Worm (Caenorhabditis elegans) whole organism, L3 larva: ENCODE measurements around the gene Y51H4A.13.

Experiments used
- R02D3.7 ChIP-seq: fragments of 150-350 bp; optimal IDR thresholded peaks from 2 replicates; lab custom pipeline; 2014; ENCODE audit warnings: missing biosample characterization, missing genetic modification characterization
- aly-2 ChIP-seq: fragments of 150-350 bp; optimal IDR thresholded peaks from 2 replicates; lab custom pipeline; 2014; ENCODE audit warnings: missing biosample characterization, missing genetic modification characterization
- ama-1 ChIP-seq: fragments of 150-350 bp; optimal IDR thresholded peaks from 2 replicates; lab custom pipeline; 2018
- ceh-16 ChIP-seq: sonication (generic microtip); optimal IDR thresholded peaks from 2 replicates; lab custom pipeline; 2017; ENCODE audit warnings: missing biosample characterization, missing genetic modification characterization
- ceh-28 ChIP-seq: fragments of 150-350 bp; optimal IDR thresholded peaks from 2 replicates; lab custom pipeline; 2014; ENCODE audit warnings: missing biosample characterization, missing genetic modification reagents, missing genetic modification characterization
- ceh-82 ChIP-seq: fragments of 150-350 bp; optimal IDR thresholded peaks from 2 replicates; lab custom pipeline; 2014; ENCODE audit warnings: missing biosample characterization, missing genetic modification characterization
- egl-27 ChIP-seq: sonication (generic microtip); optimal IDR thresholded peaks from 4 replicates; lab custom pipeline; 2017; ENCODE audit warnings: missing biosample characterization, missing genetic modification reagents, missing genetic modification characterization
- egl-5 ChIP-seq: fragments of 150-350 bp; optimal IDR thresholded peaks from 2 replicates; lab custom pipeline; 2017; ENCODE audit warnings: missing biosample characterization, missing genetic modification reagents, missing genetic modification characterization, inconsistent platforms
- elt-1 ChIP-seq: fragments of 150-350 bp; optimal IDR thresholded peaks from 2 replicates; lab custom pipeline; 2014; ENCODE audit warnings: missing biosample characterization, missing genetic modification characterization
- elt-2 ChIP-seq: sonication (generic microtip); optimal IDR thresholded peaks from 2 replicates; lab custom pipeline; 2016; ENCODE audit warnings: missing genetic modification reagents, mild to moderate bottlenecking, missing genetic modification characterization, missing compliant biosample characterization
- elt-3 ChIP-seq, 3 experiments: fragments of 150-350 bp in 1 of 3; sonication (generic microtip) in 2 of 3; optimal IDR thresholded peaks; 2 replicates in 2 of 3; 4 replicates in 1 of 3; lab custom pipeline; 2014 to 2017; ENCODE audit warnings: missing biosample characterization in 3 of 3, missing genetic modification characterization in 3 of 3
- eor-1 ChIP-seq, 2 experiments: fragments of 150-350 bp; optimal IDR thresholded peaks; 2 replicates each; lab custom pipeline; 2014 to 2018; ENCODE audit warnings: missing biosample characterization in 2 of 2, missing genetic modification characterization in 2 of 2
- fkh-10 ChIP-seq: sonication (generic microtip); optimal IDR thresholded peaks from 2 replicates; lab custom pipeline; 2017; ENCODE audit warnings: missing biosample characterization, missing genetic modification reagents, missing genetic modification characterization
- fkh-2 ChIP-seq: fragments of 150-350 bp; optimal IDR thresholded peaks from 2 replicates; lab custom pipeline; 2014; ENCODE audit warnings: missing biosample characterization, missing genetic modification reagents, missing genetic modification characterization
- fos-1 ChIP-seq: fragments of 150-350 bp; optimal IDR thresholded peaks from 2 replicates; lab custom pipeline; 2014; ENCODE audit warnings: missing biosample characterization, missing genetic modification characterization
- hmg-11 ChIP-seq: sonication (generic microtip); optimal IDR thresholded peaks from 2 replicates; lab custom pipeline; 2016; ENCODE audit warnings: missing genetic modification characterization, missing compliant biosample characterization
- jun-1 ChIP-seq: fragments of 150-350 bp; optimal IDR thresholded peaks from 2 replicates; lab custom pipeline; 2014; ENCODE audit warnings: missing biosample characterization, missing genetic modification reagents, missing genetic modification characterization
- lin-15B ChIP-seq: fragments of 150-350 bp; optimal IDR thresholded peaks from 2 replicates; lab custom pipeline; 2014; ENCODE audit warnings: missing biosample characterization, missing genetic modification characterization
- lin-39 ChIP-seq: fragments of 150-350 bp; optimal IDR thresholded peaks from 2 replicates; lab custom pipeline; 2018; ENCODE audit warnings: missing biosample characterization, missing genetic modification reagents, missing genetic modification characterization
- lsy-12 ChIP-seq: sonication (generic microtip); optimal IDR thresholded peaks from 2 replicates; lab custom pipeline; 2016; ENCODE audit warnings: mild to moderate bottlenecking, missing genetic modification characterization, missing compliant biosample characterization
- mml-1 ChIP-seq: fragments of 150-350 bp; sonication (generic microtip); optimal IDR thresholded peaks from 3 replicates; lab custom pipeline; 2014; ENCODE audit warnings: missing biosample characterization, missing genetic modification characterization
- nfya-1 ChIP-seq: sonication (generic microtip); optimal IDR thresholded peaks from 2 replicates; lab custom pipeline; 2017; ENCODE audit warnings: missing genetic modification characterization, mild to moderate bottlenecking, missing compliant biosample characterization, antibody characterized with exemption, moderate library complexity; ENCODE audit not compliant: insufficient read depth
- nhr-11 ChIP-seq: fragments of 150-350 bp; optimal IDR thresholded peaks from 2 replicates; lab custom pipeline; 2014; ENCODE audit warnings: missing biosample characterization, missing genetic modification characterization
- nhr-12 ChIP-seq: fragments of 150-350 bp; optimal IDR thresholded peaks from 2 replicates; lab custom pipeline; 2014; ENCODE audit warnings: missing biosample characterization, missing genetic modification characterization
- nhr-23 ChIP-seq: fragments of 150-350 bp; optimal IDR thresholded peaks from 2 replicates; lab custom pipeline; 2014; ENCODE audit warnings: missing biosample characterization, missing genetic modification reagents, missing genetic modification characterization
- nhr-25 ChIP-seq: sonication (generic microtip); optimal IDR thresholded peaks from 2 replicates; lab custom pipeline; 2017; ENCODE audit warnings: missing biosample characterization, missing genetic modification characterization
- nhr-28 ChIP-seq: fragments of 150-350 bp; optimal IDR thresholded peaks from 2 replicates; lab custom pipeline; 2014; ENCODE audit warnings: missing biosample characterization, missing genetic modification characterization
- nhr-43 ChIP-seq: sonication (generic microtip); optimal IDR thresholded peaks from 2 replicates; lab custom pipeline; 2016; ENCODE audit warnings: mild to moderate bottlenecking, missing genetic modification characterization, missing compliant biosample characterization; ENCODE audit not compliant: poor library complexity, severe bottlenecking
- nhr-67 ChIP-seq: fragments of 150-350 bp; optimal IDR thresholded peaks from 2 replicates; lab custom pipeline; 2014; ENCODE audit warnings: missing biosample characterization, missing genetic modification characterization
- nhr-77 ChIP-seq: fragments of 150-350 bp; optimal IDR thresholded peaks from 2 replicates; lab custom pipeline; 2014; ENCODE audit warnings: missing biosample characterization, missing genetic modification characterization
- pha-4 ChIP-seq: fragments of 150-350 bp; optimal IDR thresholded peaks from 2 replicates; lab custom pipeline; 2014; ENCODE audit warnings: missing biosample characterization, missing genetic modification reagents, missing genetic modification characterization
- pqm-1 ChIP-seq: fragments of 150-350 bp; optimal IDR thresholded peaks from 2 replicates; lab custom pipeline; 2017; ENCODE audit warnings: missing biosample characterization, missing genetic modification characterization, inconsistent platforms
- sea-2 ChIP-seq: fragments of 150-350 bp; sonication (generic microtip); optimal IDR thresholded peaks from 4 replicates; lab custom pipeline; 2014; ENCODE audit warnings: missing biosample characterization, missing genetic modification reagents, missing genetic modification characterization
- skn-1 ChIP-seq: fragments of 150-350 bp; optimal IDR thresholded peaks from 2 replicates; lab custom pipeline; 2014; ENCODE audit warnings: missing biosample characterization, missing genetic modification characterization
- snpc-4 ChIP-seq: fragments of 150-350 bp; optimal IDR thresholded peaks from 2 replicates; lab custom pipeline; 2014; ENCODE audit warnings: missing biosample characterization, missing genetic modification characterization
- tbx-2 ChIP-seq: sonication (generic microtip); optimal IDR thresholded peaks from 2 replicates; lab custom pipeline; 2016; ENCODE audit warnings: mild to moderate bottlenecking, missing genetic modification characterization, missing compliant biosample characterization
- zag-1 ChIP-seq: fragments of 150-350 bp; optimal IDR thresholded peaks from 2 replicates; lab custom pipeline; 2014; ENCODE audit warnings: missing biosample characterization, missing genetic modification characterization
- ztf-11 ChIP-seq: fragments of 150-350 bp; optimal IDR thresholded peaks from 2 replicates; lab custom pipeline; 2014; ENCODE audit warnings: missing biosample characterization, missing genetic modification characterization
- ztf-4 ChIP-seq: fragments of 150-350 bp; optimal IDR thresholded peaks from 2 replicates; lab custom pipeline; 2014; ENCODE audit warnings: missing biosample characterization, missing genetic modification characterization

Y51H4A.13 gene

DNA sequence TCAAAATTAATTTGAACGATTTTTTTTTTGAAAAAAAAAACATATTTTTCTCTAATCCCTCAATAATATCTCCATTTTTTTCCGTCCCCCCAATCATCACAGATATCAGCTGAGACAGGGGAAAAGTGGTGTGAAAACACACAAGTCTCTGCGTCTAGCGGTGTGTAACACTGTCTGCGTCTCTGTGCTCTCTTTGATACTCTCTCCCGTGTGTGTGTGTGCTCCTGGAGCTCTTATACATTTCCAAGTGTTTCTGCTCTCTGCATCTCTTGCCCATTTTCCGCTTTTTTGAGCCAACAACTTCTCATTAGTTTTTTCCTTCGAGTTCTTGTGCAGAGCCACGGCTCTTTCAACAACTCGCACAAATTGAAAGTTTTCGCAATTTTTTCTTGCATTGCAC is 17.4 kb upstream of the Y51H4A.13 start (continued):
- TF ChIP-seq mml-1 (tag; lab: Kevin White, UChicago) (no peak), aly-2 (no peak), fkh-2 (tag; lab: Kevin White, UChicago) (no peak), lin-15B (tag; lab: Kevin White, UChicago) (peak; percentile 46), elt-3 (tag; optimal IDR thresholded peaks at IDR 0.05; lab: Kevin White, UChicago) (no peak), eor-1 (tag; optimal IDR thresholded peaks at IDR 0.05; lab: Kevin White, UChicago) (no peak), ztf-4 (tag; lab: Kevin White, UChicago) (no peak), egl-27 (tag; lab: Kevin White, UChicago) (no peak)

DNA sequence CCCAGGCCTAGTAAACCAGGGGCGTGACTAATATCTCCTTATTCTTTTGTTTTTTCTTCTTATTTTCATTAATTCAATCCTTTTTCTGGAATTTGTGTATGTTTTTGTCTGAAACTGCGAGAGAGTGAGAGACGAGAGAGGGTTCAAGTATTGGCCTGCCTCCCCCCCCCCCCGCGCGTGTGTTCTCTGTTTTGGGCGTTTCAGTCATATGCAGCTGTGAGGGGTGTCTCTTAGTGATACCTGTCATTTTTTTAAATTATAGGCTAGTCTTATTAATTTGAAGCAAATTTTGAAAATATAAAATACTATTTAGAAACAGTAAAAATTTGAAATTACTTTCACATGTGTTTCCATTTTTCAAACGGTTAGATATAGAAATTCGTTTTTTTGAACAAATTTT is 13.3 kb upstream of the Y51H4A.13 start:
- no peak for TF ChIP-seq nhr-25 (tag; lab: Kevin White, UChicago)
- TF ChIP-seq pha-4: peak; percentile 4

DNA sequence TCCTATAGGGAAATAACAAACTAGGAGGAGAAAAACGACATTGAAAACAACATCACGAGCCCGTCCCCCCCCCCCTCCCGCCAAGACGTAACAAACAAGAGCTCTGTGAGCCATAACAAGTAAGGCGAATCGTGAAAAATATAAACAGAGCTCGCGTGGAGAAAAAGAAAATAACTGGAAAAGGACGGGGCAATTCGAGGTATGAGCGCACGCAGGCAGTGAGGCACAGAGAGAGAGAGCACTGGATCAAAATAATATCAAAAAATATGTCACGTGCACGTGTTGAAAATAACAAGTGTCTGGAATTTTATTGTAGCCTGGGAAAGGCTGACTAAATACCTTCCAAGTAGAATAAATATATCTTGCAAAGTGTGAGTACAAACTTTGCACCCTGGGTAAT is 12.6 kb upstream of the Y51H4A.13 start:
- TF ChIP-seq pha-4 (peak; percentile 64), nfya-1 (peak; percentile 36), egl-27 (tag; lab: Kevin White, UChicago) (no peak), nhr-28 (tag; lab: Kevin White, UChicago) (no peak), nhr-11 (tag; lab: Kevin White, UChicago) (peak; percentile 73)

DNA sequence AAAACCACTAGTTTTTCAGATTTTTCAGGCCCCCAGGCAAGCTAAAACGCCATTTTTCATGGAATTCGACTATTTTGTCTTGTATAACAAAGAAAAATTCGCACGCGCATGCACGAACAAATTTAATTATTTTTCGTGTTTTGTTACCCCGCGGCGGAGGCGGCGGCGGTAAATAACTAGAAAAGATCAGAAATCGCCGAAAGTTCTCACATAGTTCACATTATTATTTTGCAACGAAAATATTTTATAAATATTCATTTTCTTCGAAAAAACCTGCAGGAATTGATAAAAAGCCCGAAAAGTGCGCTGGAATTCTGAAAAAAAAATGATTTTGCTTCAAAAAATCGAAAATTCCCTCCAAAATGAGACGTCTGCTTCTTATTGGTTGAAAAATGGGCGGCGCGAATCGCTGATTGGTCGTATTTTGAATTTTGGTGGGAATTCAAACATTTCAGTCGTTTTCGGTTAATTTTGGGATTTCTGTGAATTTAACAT is 11.4 kb upstream of the Y51H4A.13 start:
- TF ChIP-seq nhr-23 (tag; lab: Kevin White, UChicago): no peak
- peak; percentile 64 for TF ChIP-seq fkh-10 (GFP tag; lab: Kevin White, UChicago)
- no peak for TF ChIP-seq skn-1 (tag; lab: Kevin White, UChicago)
- peak; percentile 33 for TF ChIP-seq ama-1
- TF ChIP-seq egl-27 (tag; lab: Kevin White, UChicago): no peak
- TF ChIP-seq nfya-1: peak; percentile 77

DNA sequence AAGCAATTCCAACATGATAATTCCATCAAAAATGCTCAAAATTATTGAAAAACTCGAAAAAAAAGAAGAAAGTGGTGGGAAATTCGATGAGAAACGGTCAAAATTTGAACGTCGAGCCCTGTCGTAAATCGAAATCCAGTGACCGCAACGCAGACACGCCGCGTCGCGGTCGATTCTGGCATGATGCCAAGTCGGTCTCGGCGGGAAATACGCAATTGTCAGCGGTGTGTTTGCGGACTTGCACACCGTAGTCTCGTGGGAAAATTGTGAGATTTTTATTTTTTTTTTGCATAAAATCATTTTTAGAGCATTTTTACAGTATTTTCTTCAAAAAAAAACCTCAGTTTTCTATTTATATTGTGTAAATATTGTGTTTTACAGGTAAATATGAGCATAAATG is 10.1 kb upstream of the Y51H4A.13 start, which contains the start of gene tsr-2:
Gene tsr-2, plus strand, starts transcription at position 382 of the 400 bp plus-strand sequence.
- peak; percentile 70 for TF ChIP-seq elt-2 (tag; lab: Kevin White, UChicago)
- peak; percentile 72 for TF ChIP-seq nhr-43 (tag; lab: Kevin White, UChicago)
- TF ChIP-seq nhr-25 (tag; lab: Kevin White, UChicago): peak; percentile 90
- peak; percentile 76 for TF ChIP-seq R02D3.7 (tag; lab: Kevin White, UChicago)
- peak; percentile 28 for TF ChIP-seq sea-2 (GFP tag; lab: Kevin White, UChicago)
- peak; percentile 45 for TF ChIP-seq pqm-1
- TF ChIP-seq ama-1: peak; percentile 74
- TF ChIP-seq fkh-2 (tag; lab: Kevin White, UChicago): no peak
- TF ChIP-seq lin-15B (tag; lab: Kevin White, UChicago): peak; percentile 93
- peak; percentile 91 for TF ChIP-seq jun-1 (tag; lab: Kevin White, UChicago)
- TF ChIP-seq zag-1 (tag; lab: Kevin White, UChicago): no peak
- TF ChIP-seq egl-27 (tag; lab: Kevin White, UChicago): peak; percentile 49
- TF ChIP-seq pha-4: peak; percentile 96
- TF ChIP-seq nhr-67 (tag; lab: Kevin White, UChicago): no peak
- TF ChIP-seq nhr-12 (tag; lab: Kevin White, UChicago): no peak
- peak; percentile 89 for TF ChIP-seq hmg-11 (tag; lab: Kevin White, UChicago)
- TF ChIP-seq eor-1 (tag; optimal IDR thresholded peaks at IDR 0.05; lab: Kevin White, UChicago): peak in 1 of 2 experiments; percentile 19
- peak; percentile 24 for TF ChIP-seq elt-1 (tag; lab: Kevin White, UChicago)
- peak; percentile 84 for TF ChIP-seq tbx-2 (tag; lab: Kevin White, UChicago)
- peak; percentile 90 for TF ChIP-seq nhr-23 (tag; lab: Kevin White, UChicago)
- peak; percentile 32 for TF ChIP-seq fos-1 (tag; lab: Kevin White, UChicago)
- TF ChIP-seq egl-5 (tag; lab: Kevin White, UChicago): peak; percentile 74
- TF ChIP-seq nfya-1: peak; percentile 97
- peak; percentile 71 for TF ChIP-seq ceh-28 (tag; lab: Kevin White, UChicago)
- peak; percentile 39 for TF ChIP-seq ceh-82
- TF ChIP-seq skn-1 (tag; lab: Kevin White, UChicago): peak; percentile 73
- TF ChIP-seq fkh-10 (GFP tag; lab: Kevin White, UChicago): peak; percentile 70
- TF ChIP-seq ceh-16 (tag; lab: Kevin White, UChicago): no peak
- TF ChIP-seq aly-2: no peak
- TF ChIP-seq snpc-4 (tag; lab: Kevin White, UChicago): peak; percentile 88
- TF ChIP-seq lin-39 (tag; lab: Kevin White, UChicago): peak; percentile 94
- peak; percentile 78 for TF ChIP-seq lsy-12 (tag; lab: Kevin White, UChicago)
- TF ChIP-seq ztf-11: no peak
- no peak for TF ChIP-seq elt-3 (tag; optimal IDR thresholded peaks at IDR 0.05; lab: Kevin White, UChicago)
- TF ChIP-seq nhr-77 (tag; lab: Kevin White, UChicago): peak; percentile 17
